Fruit fly (Drosophila melanogaster) whole organism, embryonic: ENCODE data around the gene rols.
A peak's percentile ranks its signal among the peaks of the same experiment; 100 is the strongest.

Experiments used
- ATbp ChIP-seq: fragments of 200-800 bp; sonication (Bioruptor generic); optimal IDR thresholded peaks from 2 replicates; lab custom pipeline; 2017; ENCODE audit warnings: missing biosample characterization, mild to moderate bottlenecking, missing genetic modification characterization, missing genetic modification reagents
- CG10366 ChIP-seq: fragments of 200-800 bp; sonication (Bioruptor generic); IDR thresholded peaks from 2 replicates; pipeline ENCODE4 v1.3.6; 2022; ENCODE audit warnings: missing biosample characterization, missing genetic modification characterization
- CG11560 ChIP-seq: fragments of 200-800 bp; sonication (Bioruptor generic); IDR thresholded peaks from 3 replicates; pipeline ENCODE4 v1.3.6; 2022; ENCODE audit warnings: missing biosample characterization, missing genetic modification characterization
- CG14441 ChIP-seq: fragments of 200-800 bp; sonication (Bioruptor generic); IDR thresholded peaks from 2 replicates; pipeline ENCODE4 v1.3.6; 2022; ENCODE audit warnings: missing biosample characterization, missing genetic modification characterization
- CG17361 ChIP-seq: fragments of 200-800 bp; sonication (Bioruptor generic); IDR thresholded peaks from 3 replicates; pipeline ENCODE4 v1.3.6; 2022; ENCODE audit warnings: missing biosample characterization, missing genetic modification characterization
- CG18599 ChIP-seq: fragments of 200-800 bp; sonication (Bioruptor generic); optimal IDR thresholded peaks from 3 replicates; lab custom pipeline; 2017; ENCODE audit warnings: missing biosample characterization, missing genetic modification characterization, mild to moderate bottlenecking, moderate library complexity, missing genetic modification reagents
- CG2120 ChIP-seq: fragments of 200-800 bp; sonication (Bioruptor generic); optimal IDR thresholded peaks from 3 replicates; lab custom pipeline; 2016; ENCODE audit warnings: missing biosample characterization, missing genetic modification characterization
- CG2712 ChIP-seq: fragments of 200-800 bp; optimal IDR thresholded peaks from 3 replicates; lab custom pipeline; 2019; ENCODE audit warnings: missing biosample characterization, mild to moderate bottlenecking, missing genetic modification characterization, moderate library complexity
- CG3163 ChIP-seq: fragments of 200-800 bp; sonication (Bioruptor generic); optimal IDR thresholded peaks from 3 replicates; lab custom pipeline; 2016; ENCODE audit warnings: missing biosample characterization, missing genetic modification characterization
- CG32532 ChIP-seq: fragments of 200-800 bp; sonication (Bioruptor generic); IDR thresholded peaks from 2 replicates; pipeline ENCODE4 v1.3.6; 2022; ENCODE audit warnings: missing biosample characterization, missing genetic modification characterization
- CG32767 ChIP-seq: fragments of 200-800 bp; sonication (Bioruptor generic); IDR thresholded peaks from 2 replicates; pipeline ENCODE4 v1.3.6; 2022; ENCODE audit warnings: missing biosample characterization, missing genetic modification characterization
- CG7357 ChIP-seq: fragments of 200-800 bp; sonication (Bioruptor generic); IDR thresholded peaks from 3 replicates; pipeline ENCODE4 v1.3.6; 2022; ENCODE audit warnings: missing biosample characterization, missing genetic modification characterization
- CG7372 ChIP-seq: fragments of 200-800 bp; sonication (Bioruptor generic); IDR thresholded peaks from 2 replicates; pipeline ENCODE4 v1.3.6; 2022; ENCODE audit warnings: missing biosample characterization, missing genetic modification characterization
- CG8281 ChIP-seq: fragments of 200-800 bp; sonication (Bioruptor generic); optimal IDR thresholded peaks from 2 replicates; lab custom pipeline; 2018; ENCODE audit warnings: missing biosample characterization, mild to moderate bottlenecking, missing genetic modification characterization, moderate library complexity
- Camta ChIP-seq: fragments of 200-800 bp; sonication (Bioruptor generic); optimal IDR thresholded peaks from 2 replicates; lab custom pipeline; 2016; ENCODE audit warnings: missing biosample characterization, missing genetic modification characterization
- Chrac-16 ChIP-seq: fragments of 200-800 bp; sonication (Bioruptor generic); optimal IDR thresholded peaks from 3 replicates; lab custom pipeline; 2016; ENCODE audit warnings: missing biosample characterization, missing genetic modification characterization
- Dll ChIP-seq: fragments of 200-800 bp; sonication (Bioruptor generic); IDR thresholded peaks from 4 replicates; pipeline ENCODE4 v1.3.6; 2022; ENCODE audit warnings: missing biosample characterization, missing genetic modification characterization; ENCODE audit not compliant: partially characterized antibody
- Eip74EF ChIP-seq, 2 experiments: fragments of 200-800 bp in 1 of 2; fragments of >200 bp in 1 of 2; sonication (Bioruptor generic) in 1 of 2; optimal IDR thresholded peaks; 2 replicates each; lab custom pipeline; 2017 to 2019; ENCODE audit warnings: missing biosample characterization in 2 of 2, missing genetic modification characterization in 2 of 2, mild to moderate bottlenecking in 1 of 2, moderate library complexity in 1 of 2
- H15 ChIP-seq: fragments of 200-800 bp; sonication (Bioruptor generic); IDR thresholded peaks from 3 replicates; pipeline ENCODE4 v1.3.6; 2022; ENCODE audit warnings: missing biosample characterization, missing genetic modification characterization
- HHEX ChIP-seq: fragments of 200-800 bp; sonication (Bioruptor generic); optimal IDR thresholded peaks from 3 replicates; lab custom pipeline; 2017; ENCODE audit warnings: missing biosample characterization, mild to moderate bottlenecking, missing genetic modification characterization, missing genetic modification reagents
- Hmx ChIP-seq: fragments of 200-800 bp; sonication (Bioruptor generic); optimal IDR thresholded peaks from 2 replicates; lab custom pipeline; 2016; ENCODE audit warnings: missing biosample characterization, missing genetic modification characterization
- Mad ChIP-seq: fragments of 200-800 bp; sonication (Bioruptor generic); optimal IDR thresholded peaks from 2 replicates; lab custom pipeline; 2016; ENCODE audit warnings: missing biosample characterization, missing genetic modification characterization
- Med ChIP-seq: fragments of 200-800 bp; sonication (Bioruptor generic); peaks from one replicate; lab custom pipeline; 2016; ENCODE audit warnings: missing biosample characterization, missing genetic modification characterization, mild to moderate bottlenecking, inconsistent platforms, moderate library complexity
- Meics ChIP-seq: fragments of 200-800 bp; sonication (Bioruptor generic); optimal IDR thresholded peaks from 2 replicates; lab custom pipeline; 2017; ENCODE audit warnings: missing biosample characterization, mild to moderate bottlenecking, missing genetic modification characterization
- Mes4 ChIP-seq: fragments of 200-800 bp; sonication (Bioruptor generic); optimal IDR thresholded peaks from 2 replicates; lab custom pipeline; 2016; ENCODE audit warnings: missing biosample characterization, missing genetic modification characterization
- Ravus ChIP-seq: fragments of 200-800 bp; sonication (Bioruptor generic); IDR thresholded peaks from 2 replicates; pipeline ENCODE4 v1.3.6; 2022; ENCODE audit warnings: missing biosample characterization, missing genetic modification characterization
- Scr ChIP-seq: fragments of 200-800 bp; sonication (Bioruptor generic); IDR thresholded peaks from 2 replicates; pipeline ENCODE4 v1.3.6; 2022; ENCODE audit warnings: missing biosample characterization, missing genetic modification characterization; ENCODE audit not compliant: partially characterized antibody
- Spps ChIP-seq: fragments of 200-800 bp; sonication (Bioruptor generic); optimal IDR thresholded peaks from 2 replicates; lab custom pipeline; 2018; ENCODE audit warnings: missing biosample characterization, mild to moderate bottlenecking, missing genetic modification characterization
- Sry-β ChIP-seq: fragments of 200-800 bp; sonication (Bioruptor generic); optimal IDR thresholded peaks from 2 replicates; lab custom pipeline; 2018; ENCODE audit warnings: missing biosample characterization, mild to moderate bottlenecking, missing genetic modification characterization, moderate library complexity
- ab ChIP-seq: fragments of 200-800 bp; sonication (Bioruptor generic); optimal IDR thresholded peaks from 2 replicates; lab custom pipeline; 2016; ENCODE audit warnings: missing biosample characterization, missing genetic modification characterization
- ara ChIP-seq: fragments of 200-800 bp; sonication (Bioruptor generic); IDR thresholded peaks from 2 replicates; pipeline ENCODE4 v1.3.6; 2022; ENCODE audit warnings: missing biosample characterization, missing genetic modification characterization
- crol ChIP-seq: fragments of 200-800 bp; sonication (Bioruptor generic); IDR thresholded peaks from 2 replicates; pipeline ENCODE4 v1.3.6; 2022; ENCODE audit warnings: missing biosample characterization, missing genetic modification characterization
- danr ChIP-seq: fragments of 200-800 bp; sonication (Bioruptor generic); IDR thresholded peaks from 2 replicates; pipeline ENCODE4 v1.3.6; 2022; ENCODE audit warnings: missing biosample characterization, missing genetic modification characterization
- ems ChIP-seq: fragments of 200-800 bp; sonication (Bioruptor generic); optimal IDR thresholded peaks from 3 replicates; lab custom pipeline; 2016; ENCODE audit warnings: missing biosample characterization, missing genetic modification characterization
- grau ChIP-seq: fragments of 200-800 bp; optimal IDR thresholded peaks from 3 replicates; lab custom pipeline; 2019; ENCODE audit warnings: missing biosample characterization, mild to moderate bottlenecking, missing genetic modification characterization, moderate library complexity
- gt ChIP-seq: fragments of 200-800 bp; sonication (Bioruptor generic); IDR thresholded peaks from 2 replicates; pipeline ENCODE4 v1.3.6; 2022; ENCODE audit warnings: missing biosample characterization, missing genetic modification characterization
- ind ChIP-seq: fragments of 200-800 bp; sonication (Bioruptor generic); optimal IDR thresholded peaks from 3 replicates; lab custom pipeline; 2016; ENCODE audit warnings: missing biosample characterization, missing genetic modification characterization
- inv ChIP-seq: fragments of 200-800 bp; sonication (Bioruptor generic); IDR thresholded peaks from 2 replicates; pipeline ENCODE4 v1.3.6; 2022; ENCODE audit warnings: missing biosample characterization, missing genetic modification characterization; ENCODE audit not compliant: partially characterized antibody
- mld ChIP-seq: fragments of 200-800 bp; sonication (Bioruptor generic); IDR thresholded peaks from 3 replicates; pipeline ENCODE4 v1.3.6; 2022; ENCODE audit warnings: missing biosample characterization, missing genetic modification characterization; ENCODE audit not compliant: partially characterized antibody
- nau ChIP-seq: fragments of 200-800 bp; sonication (Bioruptor generic); optimal IDR thresholded peaks from 3 replicates; lab custom pipeline; 2017; ENCODE audit warnings: missing biosample characterization, mild to moderate bottlenecking, missing genetic modification characterization, missing genetic modification reagents
- nmo ChIP-seq: fragments of 200-800 bp; sonication (Bioruptor generic); optimal IDR thresholded peaks from 2 replicates; lab custom pipeline; 2018; ENCODE audit warnings: missing biosample characterization, mild to moderate bottlenecking, missing genetic modification characterization, moderate library complexity
- pb ChIP-seq: fragments of 200-800 bp; sonication (Bioruptor generic); optimal IDR thresholded peaks from 3 replicates; lab custom pipeline; 2016; ENCODE audit warnings: missing biosample characterization, missing genetic modification characterization
- ro ChIP-seq: fragments of 200-800 bp; sonication (Bioruptor generic); IDR thresholded peaks from 2 replicates; pipeline ENCODE4 v1.3.6; 2022; ENCODE audit warnings: missing biosample characterization, missing genetic modification characterization
- schlank ChIP-seq: fragments of 200-800 bp; sonication (Bioruptor generic); optimal IDR thresholded peaks from 2 replicates; lab custom pipeline; 2018; ENCODE audit warnings: missing biosample characterization, mild to moderate bottlenecking, missing genetic modification characterization
- sens-2 ChIP-seq: fragments of 200-800 bp; sonication (Bioruptor generic); IDR thresholded peaks from 2 replicates; pipeline ENCODE4 v1.3.6; 2022; ENCODE audit warnings: missing biosample characterization, missing genetic modification characterization
- shn ChIP-seq: fragments of 200-800 bp; sonication (Bioruptor generic); optimal IDR thresholded peaks from 3 replicates; lab custom pipeline; 2016; ENCODE audit warnings: missing biosample characterization, missing genetic modification characterization
- tap ChIP-seq: fragments of 200-800 bp; optimal IDR thresholded peaks from 3 replicates; lab custom pipeline; 2019; ENCODE audit warnings: missing biosample characterization, mild to moderate bottlenecking, missing genetic modification characterization, moderate library complexity
- trem ChIP-seq: fragments of 200-800 bp; optimal IDR thresholded peaks from 3 replicates; lab custom pipeline; 2019; ENCODE audit warnings: missing biosample characterization, mild to moderate bottlenecking, missing genetic modification characterization, moderate library complexity

Gene rols

DNA sequence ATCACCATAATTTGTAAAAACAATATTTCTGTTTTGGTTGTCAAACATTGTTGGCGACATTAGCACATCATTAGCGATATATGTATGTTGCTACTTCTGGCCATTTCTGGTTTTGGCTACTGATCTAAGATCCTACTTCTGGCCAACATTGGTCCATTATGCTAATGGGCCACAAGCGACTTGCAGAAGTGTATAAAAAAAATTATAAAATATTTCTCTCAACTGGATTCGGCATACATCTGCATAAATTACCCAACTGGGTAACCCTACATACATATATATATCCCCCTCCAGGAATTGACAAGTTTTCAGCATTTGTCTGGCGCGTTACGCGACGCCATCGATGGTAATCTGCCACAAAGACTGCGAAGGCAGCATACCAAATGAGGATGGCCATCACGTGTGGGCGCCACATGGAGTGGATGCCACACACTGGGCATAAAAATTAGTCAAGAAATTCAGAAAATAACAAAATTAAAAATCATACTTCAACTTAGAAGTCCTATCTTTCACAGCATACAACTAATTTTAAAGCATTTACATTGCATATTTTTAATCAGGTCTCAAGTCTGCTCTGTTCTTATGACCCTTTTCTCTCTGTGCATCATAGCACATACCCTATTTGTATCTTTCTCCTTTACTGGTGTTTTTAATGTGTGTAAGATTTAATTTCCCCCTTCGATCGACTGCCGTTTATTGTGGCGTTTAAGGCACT, 27.1 kb downstream of the rols start (continued):
- TF ChIP-seq inv (GFP tag; lab: Robert Waterston, UW) (no peak), mld (GFP tag; lab: Robert Waterston, UW) (no peak), CG7372 (GFP tag; lab: Robert Waterston, UW) (peak; percentile 18; the same call in 1 of the 2 replicates), CG11560 (0 out of 3 replicates have a peak, but pooled peaks have one; percentile 28), Mes4 (GFP tag; lab: Kevin White, UChicago) (peak; percentile 37), CG8281 (no peak), Sry-β (GFP tag; lab: Kevin White, UChicago) (peak; percentile 20), schlank (tag; lab: Kevin White, UChicago) (no peak), Dll (GFP tag; lab: Robert Waterston, UW) (no peak), CG10366 (peak; percentile 53), pb (peak; percentile 0), trem (tag; lab: Kevin White, UChicago) (peak; percentile 31), gt (GFP tag; lab: Robert Waterston, UW) (0 out of 2 replicates have a peak, but pooled peaks have one; percentile 43), CG14441 (GFP tag; lab: Robert Waterston, UW) (peak; percentile 67), Med (GFP tag; lab: Kevin White, UChicago) (peak; percentile 75), CG3163 (GFP tag; lab: Kevin White, UChicago) (peak; percentile 12), CG32532 (GFP tag; lab: Robert Waterston, UW) (peak; percentile 63; the same call in 1 of the 2 replicates), CG2120 (GFP tag; lab: Kevin White, UChicago) (peak; percentile 26), nau (peak; percentile 66), Eip74EF (GFP tag; optimal IDR thresholded peaks at IDR 0.05; lab: Kevin White, UChicago) (no peak), Chrac-16 (GFP tag; lab: Kevin White, UChicago) (peak; percentile 5), ems (GFP tag; lab: Kevin White, UChicago) (peak; percentile 30), ind (GFP tag; lab: Kevin White, UChicago) (peak; percentile 22), ab (GFP tag; lab: Kevin White, UChicago) (no peak), CG32767 (GFP tag; lab: Robert Waterston, UW) (peak; percentile 21; the same call in 1 of the 2 replicates), crol (no peak), CG18599 (peak; percentile 66), nmo (GFP tag; lab: Kevin White, UChicago) (peak; percentile 50), tap (peak; percentile 59), Mad (GFP tag; lab: Kevin White, UChicago) (peak; percentile 1), Meics (peak; percentile 38), ATbp (peak; percentile 31), Camta (GFP tag; lab: Kevin White, UChicago) (peak; percentile 16), ara (GFP tag; lab: Robert Waterston, UW) (peak; percentile 55; the same call in 1 of the 2 replicates), Scr (GFP tag; lab: Robert Waterston, UW) (no peak), Ravus (no peak; the same call in 1 of the 2 replicates), shn (GFP tag; lab: Kevin White, UChicago) (peak; percentile 27), CG7357 (peak; percentile 62; the same call in 2 of the 3 replicates), HHEX (GFP tag; lab: Kevin White, UChicago) (peak; percentile 5), CG2712 (peak; percentile 71), CG17361 (GFP tag; lab: Robert Waterston, UW) (peak; percentile 57; the same call in 2 of the 3 replicates), sens-2 (GFP tag; lab: Robert Waterston, UW) (0 out of 2 replicates have a peak, but pooled peaks have one; percentile 35), H15 (GFP tag; lab: Robert Waterston, UW) (peak; percentile 63; the same call in 2 of the 3 replicates), Spps (peak; percentile 28), danr (GFP tag; lab: Robert Waterston, UW) (0 out of 2 replicates have a peak, but pooled peaks have one; percentile 40), grau (tag; lab: Kevin White, UChicago) (peak; percentile 40), ro (GFP tag; lab: Robert Waterston, UW) (peak; percentile 53), Hmx (GFP tag; lab: Kevin White, UChicago) (no peak)
